Worm (Caenorhabditis elegans): ENCODE measurements around the gene mel-28.

DNA sequence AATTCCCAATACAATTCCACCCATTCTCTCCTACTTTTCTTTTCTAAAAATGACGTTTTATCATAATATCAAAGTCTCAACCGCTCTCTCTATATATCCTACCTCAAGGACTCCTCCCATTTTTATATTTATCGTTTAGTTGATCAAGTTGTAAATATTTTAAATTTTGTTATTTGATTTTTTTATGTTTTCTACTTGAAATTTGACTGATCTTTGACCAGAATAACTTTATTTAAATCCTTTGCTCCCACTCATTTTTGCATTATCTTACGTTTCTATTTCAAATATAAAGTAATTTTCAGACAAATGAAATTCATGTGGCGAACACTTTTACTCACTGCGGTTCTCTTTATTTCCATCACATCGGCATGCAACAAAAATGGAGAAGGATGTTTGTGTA, 51.5 kb downstream of the mel-28 start, which contains the start of the genes acbp-7 and F26A1.19:
- TF ChIP-seq nhr-237 (tag; optimal IDR thresholded peaks at IDR 0.05) (no peak), ama-1 (optimal IDR thresholded peaks at IDR 0.05) (no peak)

Measured in whole organism, L2 larva.